Worm (Caenorhabditis elegans): ENCODE measurements around the gene cyp-33E2.

ce11 chrIV:8626294-8626693 lies 14.2 kb downstream of the cyp-33E2 start:
- TF ChIP-seq mdl-1 (tag; optimal IDR thresholded peaks at IDR 0.05), result no peak
- no peak for TF ChIP-seq efl-3 (GFP tag; optimal IDR thresholded peaks at IDR 0.05)
- no peak for TF ChIP-seq lsy-2 (tag; optimal IDR thresholded peaks at IDR 0.05)
- no peak for TF ChIP-seq aly-2 (tag; optimal IDR thresholded peaks at IDR 0.05)
- TF ChIP-seq fkh-10 (GFP tag; optimal IDR thresholded peaks at IDR 0.05), result no peak
- TF ChIP-seq zag-1 (tag; optimal IDR thresholded peaks at IDR 0.05), result no peak
- TF ChIP-seq snpc-4 (tag; optimal IDR thresholded peaks at IDR 0.05), result no peak
- no peak for TF ChIP-seq ceh-8 (GFP tag; optimal IDR thresholded peaks at IDR 0.05)
